Fruit fly (Drosophila melanogaster): Measurements from ENCODE around the gene CG14200.

The CG14200 gene

dm6 chrX:19505334-19506185, 10.3 kb downstream of the CG14200 start (continued):
- TF ChIP-seq CG11696 (GFP tag; IDR thresholded peaks at IDR 0.05) (no peak), CG9727 (GFP tag; optimal IDR thresholded peaks at IDR 0.05) (peak; percentile 14), bowl (GFP tag; IDR thresholded peaks at IDR 0.05) (no peak), NK7.1 (GFP tag; optimal IDR thresholded peaks at IDR 0.05) (no peak), CG5953 (GFP tag; IDR thresholded peaks at IDR 0.05) (no peak), cg (GFP tag; optimal IDR thresholded peaks at IDR 0.05) (peak; percentile 50), CrebB (tag; optimal IDR thresholded peaks at IDR 0.05) (no peak), CG17568 (GFP tag; optimal IDR thresholded peaks at IDR 0.05) (no peak), row (GFP tag; IDR thresholded peaks at IDR 0.05) (peak; percentile 69), ro (GFP tag; IDR thresholded peaks at IDR 0.05) (no peak), CG9609 (GFP tag; optimal IDR thresholded peaks at IDR 0.05) (peak; percentile 10), CG17361 (GFP tag; IDR thresholded peaks at IDR 0.05) (no peak), corto (GFP tag; optimal IDR thresholded peaks at IDR 0.05) (no peak), vfl (GFP tag; optimal IDR thresholded peaks at IDR 0.05) (peak; percentile 2), CG30020 (tag; optimal IDR thresholded peaks at IDR 0.05) (no peak), CG6689 (GFP tag; IDR thresholded peaks at IDR 0.05) (no peak), Dip3 (GFP tag; optimal IDR thresholded peaks at IDR 0.05) (peak; percentile 7), fu2 (GFP tag; optimal IDR thresholded peaks at IDR 0.05) (peak; percentile 11), CG8281 (tag; optimal IDR thresholded peaks at IDR 0.05) (no peak), CG7745 (tag; optimal IDR thresholded peaks at IDR 0.05) (no peak), CG13894 (tag; optimal IDR thresholded peaks at IDR 0.05) (peak; percentile 62), grn (GFP tag; optimal IDR thresholded peaks at IDR 0.05) (peak; percentile 29), CG3065 (GFP tag; optimal IDR thresholded peaks at IDR 0.05) (no peak), CG17385 (GFP tag; optimal IDR thresholded peaks at IDR 0.05) (no peak), cas (GFP tag; IDR thresholded peaks at IDR 0.05) (no peak), hkb (optimal IDR thresholded peaks at IDR 0.05) (no peak), hkb (GFP tag; IDR thresholded peaks at IDR 0.05) (0 out of 2 replicates have a peak, but pooled peaks have one; percentile 14), Xrp1 (GFP tag; IDR thresholded peaks at IDR 0.05) (no peak), gce (GFP tag; IDR thresholded peaks at IDR 0.05) (0 out of 3 replicates have a peak, but pooled peaks have one; percentile 28), chif (GFP tag; optimal IDR thresholded peaks at IDR 0.05) (no peak), Sin3A (optimal IDR thresholded peaks at IDR 0.05) (peak; percentile 44), grau (tag; optimal IDR thresholded peaks at IDR 0.05) (no peak), ranshi (GFP tag; IDR thresholded peaks at IDR 0.05) (no peak), CG12155 (GFP tag; optimal IDR thresholded peaks at IDR 0.05) (peak; percentile 50), rib (GFP tag; IDR thresholded peaks at IDR 0.05) (0 out of 2 replicates have a peak, but pooled peaks have one; percentile 49), croc (GFP tag; conservative IDR thresholded peaks at IDR 0.05) (no peak), stc (GFP tag; IDR thresholded peaks at IDR 0.05) (no peak), oc (tag; optimal IDR thresholded peaks at IDR 0.05) (no peak), HmgD (GFP tag; optimal IDR thresholded peaks at IDR 0.05) (peak; percentile 18), CG6272 (GFP tag; IDR thresholded peaks at IDR 0.05) (no peak), B-H1 (GFP tag; IDR thresholded peaks at IDR 0.05) (no peak), zen2 (GFP tag; IDR thresholded peaks at IDR 0.05; ENCODE audit: partially characterized antibody) (peak; percentile 83), sug (tag; optimal IDR thresholded peaks at IDR 0.05) (peak; percentile 83), trem (tag; optimal IDR thresholded peaks at IDR 0.05) (peak; percentile 52), ase (GFP tag; IDR thresholded peaks at IDR 0.05) (no peak), CG12942 (GFP tag; optimal IDR thresholded peaks at IDR 0.05) (no peak), CG3281 (GFP tag; optimal IDR thresholded peaks at IDR 0.05) (peak; percentile 36), prd (optimal IDR thresholded peaks at IDR 0.05) (no peak), prd (GFP tag; IDR thresholded peaks at IDR 0.05) (no peak), Oli (tag; optimal IDR thresholded peaks at IDR 0.05) (no peak), MTF-1 (GFP tag; optimal IDR thresholded peaks at IDR 0.05; ENCODE audit: borderline replicate concordance) (no peak)
